Worm (Caenorhabditis elegans): ENCODE results near the gene C07H4.1.

DNA sequence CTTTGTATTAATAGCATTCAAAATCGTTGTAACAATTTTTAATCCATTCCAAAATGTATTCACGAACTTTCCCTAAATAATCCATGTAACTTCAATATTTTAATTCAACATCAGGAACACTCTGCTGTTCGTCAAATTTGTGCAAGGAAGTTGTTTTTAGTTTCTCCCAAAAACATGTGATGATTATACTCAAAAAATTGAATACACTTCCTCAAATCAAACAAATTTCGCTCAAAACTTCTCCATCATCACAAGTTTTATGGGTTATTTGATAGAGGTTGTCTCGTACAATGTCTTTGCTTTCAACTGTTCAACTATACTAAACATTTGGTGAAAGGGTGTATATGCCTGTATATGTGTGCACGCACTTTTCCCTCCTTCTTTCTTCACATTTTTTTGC, 31.5 kb upstream of the C07H4.1 start:
- TF ChIP-seq jun-1 (tag; optimal IDR thresholded peaks at IDR 0.05) (no peak), nhr-111 (GFP tag; optimal IDR thresholded peaks at IDR 0.05) (no peak), mdl-1 (tag; optimal IDR thresholded peaks at IDR 0.05) (no peak), fos-1 (tag; optimal IDR thresholded peaks at IDR 0.05) (no peak), unc-62 (GFP tag; optimal IDR thresholded peaks at IDR 0.05 in 1 of 2) (no peak), unc-62 (tag; optimal IDR thresholded peaks at IDR 0.05) (no peak), dpl-1 (GFP tag; optimal IDR thresholded peaks at IDR 0.05) (no peak), ces-1 (GFP tag; optimal IDR thresholded peaks at IDR 0.05) (no peak)

Measured in whole organism, L4 larva.